Worm (Caenorhabditis elegans) whole organism, early embryonic: Measurements from ENCODE around the gene Y58A7A.2.

Experiments
- B0310.2 ChIP-seq: sonication (generic microtip); optimal IDR thresholded peaks from 2 replicates; lab custom pipeline; 2016; ENCODE audit warnings: mild to moderate bottlenecking, missing genetic modification characterization, missing compliant biosample characterization
- F13C5.2 ChIP-seq: sonication (generic microtip); optimal IDR thresholded peaks from 2 replicates; lab custom pipeline; 2017; ENCODE audit warnings: mild to moderate bottlenecking, missing genetic modification characterization, inconsistent platforms, missing compliant biosample characterization
- ama-1 ChIP-seq: fragments of 150-350 bp; optimal IDR thresholded peaks from 2 replicates; lab custom pipeline; 2014
- ceh-36 ChIP-seq: sonication (generic microtip); optimal IDR thresholded peaks from 2 replicates; lab custom pipeline; 2016; ENCODE audit warnings: missing genetic modification characterization, inconsistent platforms, missing compliant biosample characterization
- hmbx-1 ChIP-seq: sonication (generic microtip); optimal IDR thresholded peaks from 2 replicates; lab custom pipeline; 2016; ENCODE audit warnings: mild to moderate bottlenecking, missing genetic modification characterization, missing compliant biosample characterization
- hmg-4 ChIP-seq: fragments of 200-800 bp; sonication (Bioruptor generic); optimal IDR thresholded peaks from 2 replicates; lab custom pipeline; 2018; ENCODE audit warnings: mild to moderate bottlenecking, missing genetic modification characterization, missing compliant biosample characterization
- pes-1 ChIP-seq: fragments of 200-800 bp; sonication (Bioruptor generic); IDR thresholded peaks from 2 replicates; pipeline ENCODE4 v1.3.6; 2022; ENCODE audit warnings: missing genetic modification reagents, missing genetic modification characterization, missing compliant biosample characterization
- tbx-11 ChIP-seq: fragments of 200-800 bp; sonication (Bioruptor generic); IDR thresholded peaks from 2 replicates; pipeline ENCODE4 v1.3.6; 2022; ENCODE audit warnings: missing genetic modification characterization, missing compliant biosample characterization

DNA sequence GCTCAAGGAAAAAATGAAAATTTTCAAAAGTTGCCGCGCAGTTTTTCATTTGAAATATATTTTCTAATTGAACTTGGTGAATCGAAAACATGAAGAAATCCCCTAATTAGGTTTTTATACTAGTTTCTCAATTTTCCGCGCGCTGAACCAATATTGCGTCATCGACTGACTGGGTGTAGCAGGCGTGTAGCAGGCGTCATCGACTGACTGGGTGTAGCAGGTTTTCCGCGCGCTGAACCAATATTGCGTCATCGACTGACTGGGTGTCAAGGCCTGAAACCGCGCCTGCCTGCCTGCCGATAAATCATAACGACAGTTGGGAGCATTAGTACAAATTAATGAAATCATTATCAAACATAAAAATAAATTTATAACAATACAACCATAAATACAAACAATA is 48.6 kb downstream of the Y58A7A.2 start:
- no peak for TF ChIP-seq ama-1 (lab: Kevin White, UChicago)
- no peak for TF ChIP-seq F13C5.2 (tag; lab: Kevin White, UChicago)
- TF ChIP-seq ceh-36 = no peak
- no peak for TF ChIP-seq tbx-11 (GFP tag; lab: Robert Waterston, UW)
- TF ChIP-seq hmbx-1 = no peak
- TF ChIP-seq B0310.2 = no peak
- peak; percentile 37 for TF ChIP-seq hmg-4
- no peak for TF ChIP-seq pes-1
